Fruit fly (Drosophila melanogaster): Measurements from ENCODE around the gene Yp1.

DNA sequence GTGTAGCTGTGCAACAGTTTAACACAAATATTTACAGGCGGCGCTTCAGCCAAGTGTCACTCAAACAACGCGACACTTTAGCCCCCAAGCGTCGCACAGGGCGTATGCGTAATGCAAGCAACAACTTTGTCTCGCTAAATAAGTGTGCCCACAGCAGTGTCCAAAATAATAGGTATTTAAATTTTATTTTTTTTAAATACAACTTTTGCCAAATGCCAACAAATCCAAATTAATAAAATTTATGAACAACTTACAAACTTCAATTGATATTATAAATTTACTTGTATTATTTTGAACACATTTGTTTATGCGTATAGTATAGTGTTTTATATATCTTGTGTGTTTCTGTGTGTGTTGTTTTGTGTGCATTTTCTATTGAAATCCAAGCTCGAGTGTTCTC lies 4.4 kb downstream of the Yp1 start:
- TF ChIP-seq Sin3A (optimal IDR thresholded peaks at IDR 0.05) = no peak
- TF ChIP-seq ttk (optimal IDR thresholded peaks at IDR 0.05) = no peak
- no peak for TF ChIP-seq psq (optimal IDR thresholded peaks at IDR 0.05)
- TF ChIP-seq insv (optimal IDR thresholded peaks at IDR 0.05) = no peak
- TF ChIP-seq h (optimal IDR thresholded peaks at IDR 0.05) = no peak
- no peak for TF ChIP-seq Myc (optimal IDR thresholded peaks at IDR 0.05)
